Fruit fly (Drosophila melanogaster): ENCODE results near the gene CG42526.

The CG42526 gene

DNA sequence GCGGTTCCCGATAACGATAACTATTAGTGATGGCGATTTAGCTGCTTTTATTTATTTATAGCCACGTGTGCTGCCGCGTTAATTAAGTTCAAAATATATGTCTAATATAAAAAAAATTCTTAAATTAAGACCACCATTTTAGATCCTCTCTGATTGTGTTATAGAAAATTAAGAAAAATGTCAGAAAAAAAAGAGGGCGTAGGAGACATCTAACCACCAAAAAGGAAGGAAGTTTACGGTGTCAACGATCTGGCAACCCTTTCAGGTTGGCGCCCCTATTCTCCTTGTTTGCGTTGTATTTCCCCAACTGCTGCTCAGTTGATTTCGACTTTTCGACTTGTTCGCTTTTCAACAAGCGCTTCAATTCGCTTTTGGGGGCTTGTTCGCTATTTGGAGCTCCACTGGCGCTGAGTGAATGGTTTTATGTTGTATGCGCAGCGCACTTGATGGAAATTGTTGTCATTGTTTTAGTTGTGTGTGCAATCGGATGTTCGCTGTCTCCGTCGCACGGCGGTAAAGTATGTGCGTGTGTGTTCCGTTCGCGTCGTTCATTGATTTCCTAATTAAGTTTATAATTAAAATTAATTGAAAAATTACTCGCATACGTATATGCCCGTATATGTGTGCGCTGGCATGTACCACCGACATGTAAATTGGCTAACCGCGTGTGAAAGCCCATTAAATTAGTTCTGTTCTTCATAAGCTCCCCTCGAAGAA, 25.7 kb upstream of the CG42526 start, which contains the start of the genes CG3434 and CG44838 (continued):
- TF ChIP-seq NK7.1 (GFP tag; optimal IDR thresholded peaks at IDR 0.05) (peak; percentile 51), CG4854 (GFP tag; optimal IDR thresholded peaks at IDR 0.05) (peak; percentile 48), ATbp (GFP tag; optimal IDR thresholded peaks at IDR 0.05) (peak; percentile 55), Lhr (GFP tag; optimal IDR thresholded peaks at IDR 0.05) (peak; percentile 70), odd (GFP tag; optimal IDR thresholded peaks at IDR 0.05) (peak; percentile 44), Dek (tag; optimal IDR thresholded peaks at IDR 0.05) (peak; percentile 77), pnt (GFP tag; optimal IDR thresholded peaks at IDR 0.05) (peak; percentile 53), Rfx (GFP tag; IDR thresholded peaks at IDR 0.05) (peak; percentile 85), sens (GFP tag) (peak; percentile 95), pfk (GFP tag; optimal IDR thresholded peaks at IDR 0.05) (no peak), CG43689 (GFP tag; IDR thresholded peaks at IDR 0.05) (no peak), run (tag; optimal IDR thresholded peaks at IDR 0.05) (peak; percentile 70), CG8924 (tag; optimal IDR thresholded peaks at IDR 0.05) (peak; percentile 89), CG1832 (GFP tag; optimal IDR thresholded peaks at IDR 0.05) (peak; percentile 18), CG10431 (GFP tag; optimal IDR thresholded peaks at IDR 0.05) (peak; percentile 3), CG32772 (GFP tag; IDR thresholded peaks at IDR 0.05) (peak; percentile 65), H2.0 (GFP tag; IDR thresholded peaks at IDR 0.05) (peak; percentile 24; the same call in 1 of the 2 replicates), Awh (GFP tag; IDR thresholded peaks at IDR 0.05) (peak; percentile 67; the same call in 1 of the 2 replicates), exex (tag; optimal IDR thresholded peaks at IDR 0.05) (peak; percentile 45), D (optimal IDR thresholded peaks at IDR 0.05) (no peak), D (GFP tag; optimal IDR thresholded peaks at IDR 0.05) (peak; percentile 70), CG17568 (GFP tag; optimal IDR thresholded peaks at IDR 0.05) (peak; percentile 64), CG14667 (GFP tag; IDR thresholded peaks at IDR 0.05) (peak; percentile 47; the same call in 1 of the 2 replicates), slou (GFP tag; optimal IDR thresholded peaks at IDR 0.05) (peak; percentile 39), CTCF (GFP tag; optimal IDR thresholded peaks at IDR 0.05) (peak; percentile 60), Doc3 (GFP tag; IDR thresholded peaks at IDR 0.05; ENCODE audit: partially characterized antibody) (no peak), CG13296 (GFP tag; optimal IDR thresholded peaks at IDR 0.05) (peak; percentile 80), bigmax (GFP tag; optimal IDR thresholded peaks at IDR 0.05) (peak; percentile 50), gfzf (GFP tag; optimal IDR thresholded peaks at IDR 0.05) (peak; percentile 16), CG4360 (GFP tag; IDR thresholded peaks at IDR 0.05) (0 out of 2 replicates have a peak, but pooled peaks have one; percentile 34), onecut (GFP tag; IDR thresholded peaks at IDR 0.05) (peak; percentile 51), CG12104 (GFP tag; optimal IDR thresholded peaks at IDR 0.05) (peak; percentile 54), Ssrp (tag; optimal IDR thresholded peaks at IDR 0.05) (peak; percentile 75), nerfin-2 (GFP tag; IDR thresholded peaks at IDR 0.05; ENCODE audit: partially characterized antibody) (no peak), Sin3A (optimal IDR thresholded peaks at IDR 0.05) (peak; percentile 2), gro (GFP tag; optimal IDR thresholded peaks at IDR 0.05) (peak; percentile 64), sens-2 (GFP tag; IDR thresholded peaks at IDR 0.05) (no peak), seq (GFP tag; IDR thresholded peaks at IDR 0.05) (peak; percentile 55; the same call in 1 of the 2 replicates), CG7745 (tag; optimal IDR thresholded peaks at IDR 0.05) (peak; percentile 97), pan (optimal IDR thresholded peaks at IDR 0.05) (no peak), pan (GFP tag; optimal IDR thresholded peaks at IDR 0.05 in 1 of 2, IDR thresholded peaks at IDR 0.05 in 1 of 2) (peak in 1 of 2 experiments; percentile 66), CG11504 (tag; optimal IDR thresholded peaks at IDR 0.05) (peak; percentile 79), CG17361 (GFP tag; IDR thresholded peaks at IDR 0.05) (peak; percentile 86), ERR (GFP tag; optimal IDR thresholded peaks at IDR 0.05) (no peak), sd (tag; optimal IDR thresholded peaks at IDR 0.05) (peak; percentile 49), CG7786 (GFP tag; optimal IDR thresholded peaks at IDR 0.05) (peak; percentile 57), Mrtf (GFP tag; IDR thresholded peaks at IDR 0.05) (peak; percentile 68; the same call in 2 of the 3 replicates), tgo (GFP tag; IDR thresholded peaks at IDR 0.05) (peak; percentile 64), danr (GFP tag; IDR thresholded peaks at IDR 0.05) (no peak), CG12219 (GFP tag; optimal IDR thresholded peaks at IDR 0.05) (peak; percentile 29), unc-4 (GFP tag; IDR thresholded peaks at IDR 0.05; ENCODE audit: partially characterized antibody) (peak; percentile 45; the same call in 1 of the 2 replicates)
